Fruit fly (Drosophila melanogaster) whole organism, embryonic: ENCODE measurements around the gene CG10211.

Experiments
- Awh ChIP-seq: fragments of 200-800 bp; sonication (Bioruptor generic); IDR thresholded peaks from 2 replicates; pipeline ENCODE4, ENCODE4 v1.3.6; 2022; ENCODE audit warnings: missing biosample characterization, missing genetic modification characterization
- Bteb2 ChIP-seq: fragments of 200-800 bp; sonication (Bioruptor generic); optimal IDR thresholded peaks from 2 replicates; lab custom pipeline; 2016; ENCODE audit warnings: missing biosample characterization, missing genetic modification characterization
- CG10959 ChIP-seq: fragments of 200-800 bp; sonication (Bioruptor generic); IDR thresholded peaks from 2 replicates; pipeline ENCODE4 v1.3.6; 2022; ENCODE audit warnings: missing biosample characterization, missing genetic modification characterization
- CG12071 ChIP-seq: fragments of 200-800 bp; sonication (Bioruptor generic); optimal IDR thresholded peaks from 3 replicates; lab custom pipeline; 2018; ENCODE audit warnings: missing biosample characterization, mild to moderate bottlenecking, missing genetic modification characterization
- CG12391 ChIP-seq: fragments of 200-800 bp; sonication (Bioruptor generic); optimal IDR thresholded peaks from 3 replicates; lab custom pipeline; 2018; ENCODE audit warnings: missing biosample characterization, mild to moderate bottlenecking, missing genetic modification characterization, moderate library complexity
- CG12744 ChIP-seq: fragments of 200-800 bp; sonication (Bioruptor generic); optimal IDR thresholded peaks from 2 replicates; lab custom pipeline; 2016; ENCODE audit warnings: missing biosample characterization, missing genetic modification characterization
- CG12769 ChIP-seq: fragments of 200-800 bp; sonication (Bioruptor generic); optimal IDR thresholded peaks from 2 replicates; lab custom pipeline; 2019; ENCODE audit warnings: missing biosample characterization, mild to moderate bottlenecking, missing genetic modification characterization, moderate library complexity
- CG13123 ChIP-seq: fragments of 200-800 bp; sonication (Bioruptor generic); optimal IDR thresholded peaks from 2 replicates; lab custom pipeline; 2016; ENCODE audit warnings: missing biosample characterization, missing genetic modification characterization
- CG13624 ChIP-seq: fragments of 200-800 bp; sonication (Bioruptor generic); optimal IDR thresholded peaks from 2 replicates; lab custom pipeline; 2016; ENCODE audit warnings: missing biosample characterization, missing genetic modification characterization
- CG15269 ChIP-seq: fragments of 200-800 bp; sonication (Bioruptor generic); optimal IDR thresholded peaks from 2 replicates; lab custom pipeline; 2018; ENCODE audit warnings: missing biosample characterization, mild to moderate bottlenecking, missing genetic modification characterization, moderate library complexity
- CG15514 ChIP-seq: fragments of 200-800 bp; sonication (Bioruptor generic); optimal IDR thresholded peaks from 3 replicates; lab custom pipeline; 2017; ENCODE audit warnings: missing biosample characterization, missing genetic modification characterization, mild to moderate bottlenecking, moderate library complexity, missing genetic modification reagents
- CG18476 ChIP-seq: fragments of 200-800 bp; sonication (Bioruptor generic); optimal IDR thresholded peaks from 2 replicates; lab custom pipeline; 2016; ENCODE audit warnings: missing biosample characterization, mild to moderate bottlenecking, missing genetic modification characterization
- CG2129 ChIP-seq: fragments of 200-800 bp; sonication (Bioruptor generic); IDR thresholded peaks from 2 replicates; pipeline ENCODE4 v1.3.6; 2022; ENCODE audit warnings: missing biosample characterization, missing genetic modification characterization; ENCODE audit not compliant: partially characterized antibody
- CG2875 ChIP-seq: fragments of 200-800 bp; sonication (Bioruptor generic); optimal IDR thresholded peaks from 2 replicates; lab custom pipeline; 2017; ENCODE audit warnings: missing biosample characterization, mild to moderate bottlenecking, missing genetic modification characterization, missing genetic modification reagents
- CG2889 ChIP-seq: fragments of 200-800 bp; sonication (Bioruptor generic); IDR thresholded peaks from 3 replicates; pipeline ENCODE4 v1.3.6; 2022; ENCODE audit warnings: missing biosample characterization, missing genetic modification characterization
- CG31388 ChIP-seq: fragments of 200-800 bp; sonication (Bioruptor generic); optimal IDR thresholded peaks from 2 replicates; lab custom pipeline; 2016; ENCODE audit warnings: missing biosample characterization, missing genetic modification characterization
- CG3163 ChIP-seq: fragments of 200-800 bp; sonication (Bioruptor generic); optimal IDR thresholded peaks from 3 replicates; lab custom pipeline; 2016; ENCODE audit warnings: missing biosample characterization, missing genetic modification characterization
- CG34376 ChIP-seq: fragments of 200-800 bp; sonication (Bioruptor generic); optimal IDR thresholded peaks from 2 replicates; lab custom pipeline; 2018; ENCODE audit warnings: missing biosample characterization, mild to moderate bottlenecking, missing genetic modification characterization
- CG42726 ChIP-seq: fragments of 200-800 bp; sonication (Bioruptor generic); IDR thresholded peaks from 2 replicates; pipeline ENCODE4 v1.3.6; 2022; ENCODE audit warnings: missing biosample characterization, missing genetic modification characterization; ENCODE audit not compliant: partially characterized antibody
- CG6813 ChIP-seq: fragments of 200-800 bp; sonication (Bioruptor generic); optimal IDR thresholded peaks from 2 replicates; lab custom pipeline; 2017; ENCODE audit warnings: missing biosample characterization, missing genetic modification characterization, mild to moderate bottlenecking, moderate library complexity, missing genetic modification reagents
- CG7786 ChIP-seq: fragments of 200-800 bp; sonication (Bioruptor generic); optimal IDR thresholded peaks from 2 replicates; lab custom pipeline; 2016; ENCODE audit warnings: missing biosample characterization, missing genetic modification characterization
- CG7839 ChIP-seq: fragments of 200-800 bp; sonication (Bioruptor generic); optimal IDR thresholded peaks from 3 replicates; lab custom pipeline; 2018; ENCODE audit warnings: missing biosample characterization, mild to moderate bottlenecking, missing genetic modification characterization, moderate library complexity
- Camta ChIP-seq: fragments of 200-800 bp; sonication (Bioruptor generic); optimal IDR thresholded peaks from 2 replicates; lab custom pipeline; 2016; ENCODE audit warnings: missing biosample characterization, missing genetic modification characterization
- CoRest ChIP-seq: fragments of 200-800 bp; sonication (Bioruptor generic); optimal IDR thresholded peaks from 3 replicates; lab custom pipeline; 2018; ENCODE audit warnings: missing biosample characterization, mild to moderate bottlenecking, missing genetic modification characterization, moderate library complexity
- Dbx ChIP-seq: fragments of 200-800 bp; sonication (Bioruptor generic); IDR thresholded peaks from 3 replicates; pipeline ENCODE4 v1.3.6; 2022; ENCODE audit warnings: missing biosample characterization, missing genetic modification characterization
- Drgx ChIP-seq: fragments of 200-800 bp; sonication (Bioruptor generic); IDR thresholded peaks from 2 replicates; pipeline ENCODE4 v1.3.6; 2022; ENCODE audit warnings: missing biosample characterization, missing genetic modification characterization
- Elba2 ChIP-seq: fragments of 200-800 bp; sonication (Bioruptor generic); optimal IDR thresholded peaks from 3 replicates; lab custom pipeline; 2016; ENCODE audit warnings: missing biosample characterization, missing genetic modification characterization
- Ets65A ChIP-seq: fragments of 200-800 bp; sonication (Bioruptor generic); peaks from one replicate; lab custom pipeline; 2016; ENCODE audit warnings: missing biosample characterization, missing genetic modification characterization
- Hey ChIP-seq: fragments of 200-800 bp; sonication (Bioruptor generic); optimal IDR thresholded peaks from 3 replicates; lab custom pipeline; 2018; ENCODE audit warnings: missing biosample characterization, mild to moderate bottlenecking, missing genetic modification characterization
- Hr78 ChIP-seq, 2 experiments: fragments of 200-800 bp in 1 of 2; fragments of >200 bp in 1 of 2; sonication (Bioruptor generic) in 1 of 2; optimal IDR thresholded peaks; 2 replicates each; lab custom pipeline; 2017 to 2019; ENCODE audit warnings: missing biosample characterization in 2 of 2, missing genetic modification characterization in 2 of 2, mild to moderate bottlenecking in 1 of 2, moderate library complexity in 1 of 2
- MTF-1 ChIP-seq: fragments of 200-800 bp; sonication (Bioruptor generic); optimal IDR thresholded peaks from 2 replicates; lab custom pipeline; 2018; ENCODE audit warnings: missing biosample characterization, mild to moderate bottlenecking, missing genetic modification characterization, borderline replicate concordance
- Nf-YC ChIP-seq: fragments of 200-800 bp; optimal IDR thresholded peaks from 3 replicates; lab custom pipeline; 2019; ENCODE audit warnings: missing biosample characterization, mild to moderate bottlenecking, missing genetic modification characterization, moderate library complexity
- Oli ChIP-seq: fragments of 200-800 bp; sonication (Bioruptor generic); optimal IDR thresholded peaks from 2 replicates; lab custom pipeline; 2018; ENCODE audit warnings: missing biosample characterization, mild to moderate bottlenecking, missing genetic modification characterization, moderate library complexity
- abd-A ChIP-seq: fragments of 200-800 bp; sonication (Bioruptor generic); optimal IDR thresholded peaks from 3 replicates; lab custom pipeline; 2019; ENCODE audit warnings: missing biosample characterization, mild to moderate bottlenecking, missing genetic modification characterization, moderate library complexity
- ase ChIP-seq: fragments of 200-800 bp; sonication (Bioruptor generic); IDR thresholded peaks from 3 replicates; pipeline ENCODE4 v1.3.6; 2022; ENCODE audit warnings: missing biosample characterization, missing genetic modification characterization
- bbx ChIP-seq: fragments of 200-800 bp; sonication (Bioruptor generic); IDR thresholded peaks from 2 replicates; pipeline ENCODE4 v1.3.6; 2022; ENCODE audit warnings: missing biosample characterization, missing genetic modification characterization; ENCODE audit not compliant: partially characterized antibody
- chn ChIP-seq: fragments of 200-800 bp; sonication (Bioruptor generic); optimal IDR thresholded peaks from 2 replicates; lab custom pipeline; 2016; ENCODE audit warnings: missing biosample characterization, missing genetic modification characterization
- dmrt11E ChIP-seq: fragments of 200-800 bp; sonication (Bioruptor generic); optimal IDR thresholded peaks from 3 replicates; lab custom pipeline; 2018; ENCODE audit warnings: missing biosample characterization, mild to moderate bottlenecking, missing genetic modification characterization, moderate library complexity
- exex ChIP-seq: fragments of 200-800 bp; sonication (Bioruptor generic); optimal IDR thresholded peaks from 4 replicates; lab custom pipeline; 2018; ENCODE audit warnings: missing biosample characterization, mild to moderate bottlenecking, missing genetic modification characterization, moderate library complexity
- gcm ChIP-seq: fragments of 200-800 bp; sonication (Bioruptor generic); optimal IDR thresholded peaks from 2 replicates; lab custom pipeline; 2019; ENCODE audit warnings: missing biosample characterization, mild to moderate bottlenecking, missing genetic modification characterization, moderate library complexity
- lab ChIP-seq: fragments of 200-800 bp; sonication (Bioruptor generic); optimal IDR thresholded peaks from 3 replicates; lab custom pipeline; 2017; ENCODE audit warnings: missing biosample characterization, missing genetic modification characterization, mild to moderate bottlenecking, moderate library complexity, missing genetic modification reagents
- mam ChIP-seq: fragments of 200-800 bp; sonication (Bioruptor generic); optimal IDR thresholded peaks from 3 replicates; lab custom pipeline; 2016; ENCODE audit warnings: missing biosample characterization, missing genetic modification characterization
- scrt ChIP-seq: fragments of 200-800 bp; sonication (Bioruptor generic); optimal IDR thresholded peaks from 2 replicates; lab custom pipeline; 2018; ENCODE audit warnings: missing biosample characterization, mild to moderate bottlenecking, missing genetic modification characterization, moderate library complexity
- slbo ChIP-seq: fragments of 200-800 bp; sonication (Bioruptor generic); IDR thresholded peaks from 2 replicates; pipeline ENCODE4 v1.3.6; 2022; ENCODE audit warnings: missing biosample characterization, missing genetic modification characterization
- slou ChIP-seq: fragments of 200-800 bp; sonication (Bioruptor generic); optimal IDR thresholded peaks from 3 replicates; lab custom pipeline; 2016; ENCODE audit warnings: missing biosample characterization, missing genetic modification characterization
- ttk ChIP-seq: fragments of 200-800 bp; sonication (Bioruptor generic); IDR thresholded peaks from 2 replicates; pipeline ENCODE4 v2.1.2; 2022; ENCODE audit warnings: missing biosample characterization, missing genetic modification characterization
- tx ChIP-seq: fragments of 200-800 bp; sonication (Bioruptor generic); optimal IDR thresholded peaks from 2 replicates; lab custom pipeline; 2016; ENCODE audit warnings: missing biosample characterization, missing genetic modification characterization
- unpg ChIP-seq: fragments of 200-800 bp; sonication (Bioruptor generic); optimal IDR thresholded peaks from 3 replicates; lab custom pipeline; 2018; ENCODE audit warnings: missing biosample characterization, mild to moderate bottlenecking, missing genetic modification characterization, moderate library complexity
- wdn ChIP-seq: fragments of 200-800 bp; sonication (Bioruptor generic); IDR thresholded peaks from 2 replicates; pipeline ENCODE4 v1.3.6; 2022; ENCODE audit warnings: missing biosample characterization, missing genetic modification characterization

CG10211 gene

dm6 chr2L:18557965-18558537, 40.8 kb downstream of the CG10211 start (continued):
- TF ChIP-seq dmrt11E, result peak; percentile 21
- TF ChIP-seq Hey, result no peak
- TF ChIP-seq tx, result peak; percentile 31
- peak; percentile 61; the same call in 1 of the 3 replicates for TF ChIP-seq CG2889 (GFP tag; lab: Robert Waterston, UW)
- TF ChIP-seq abd-A (tag; lab: Kevin White, UChicago), result no peak
- no peak for TF ChIP-seq CG7786 (GFP tag; lab: Kevin White, UChicago)
- TF ChIP-seq ase (GFP tag; lab: Robert Waterston, UW), result peak; percentile 73; the same call in 2 of the 3 replicates
- peak; percentile 81 for TF ChIP-seq unpg (GFP tag; lab: Kevin White, UChicago)
- TF ChIP-seq bbx, result no peak
- peak; percentile 84 for TF ChIP-seq Drgx (GFP tag; lab: Robert Waterston, UW)
- peak; percentile 82 for TF ChIP-seq CG15269
- peak; percentile 81 for TF ChIP-seq CG12391 (tag; lab: Kevin White, UChicago)
- peak; percentile 18 for TF ChIP-seq Camta (GFP tag; lab: Kevin White, UChicago)
- peak; percentile 30 for TF ChIP-seq CG13123
- TF ChIP-seq MTF-1 (GFP tag; lab: Kevin White, UChicago), result no peak
- no peak for TF ChIP-seq chn (GFP tag; lab: Kevin White, UChicago)
- TF ChIP-seq CG13624 (GFP tag; lab: Kevin White, UChicago), result no peak
- peak; percentile 43 for TF ChIP-seq CG31388
- peak; percentile 62 for TF ChIP-seq CG15514 (GFP tag; lab: Kevin White, UChicago)
- TF ChIP-seq CoRest (tag; lab: Kevin White, UChicago), result peak; percentile 72
- TF ChIP-seq ttk (GFP tag; lab: Robert Waterston, UW), result peak; percentile 84; the same call in 1 of the 2 replicates
- 0 out of 2 replicates have a peak, but pooled peaks have one; percentile 48 for TF ChIP-seq CG10959 (GFP tag; lab: Robert Waterston, UW)
- TF ChIP-seq wdn (GFP tag; lab: Robert Waterston, UW), result peak; percentile 56
- peak; percentile 12 for TF ChIP-seq CG12071 (GFP tag; lab: Kevin White, UChicago)
- peak in 1 of 2 experiments; percentile 59 for TF ChIP-seq Hr78 (GFP tag; optimal IDR thresholded peaks at IDR 0.05; lab: Kevin White, UChicago)
- no peak for TF ChIP-seq CG12744 (GFP tag; lab: Kevin White, UChicago)
- TF ChIP-seq scrt (GFP tag; lab: Kevin White, UChicago), result peak; percentile 64
- TF ChIP-seq slou (GFP tag; lab: Kevin White, UChicago), result peak; percentile 42
- no peak for TF ChIP-seq Ets65A (GFP tag; lab: Kevin White, UChicago)
- peak; percentile 57 for TF ChIP-seq CG18476 (GFP tag; lab: Kevin White, UChicago)
- peak; percentile 74 for TF ChIP-seq Awh
- peak; percentile 64 for TF ChIP-seq CG12769
- peak; percentile 57 for TF ChIP-seq CG6813 (GFP tag; lab: Kevin White, UChicago)
- no peak for TF ChIP-seq CG34376
- peak; percentile 19 for TF ChIP-seq Bteb2 (GFP tag; lab: Kevin White, UChicago)
- peak; percentile 28 for TF ChIP-seq CG2875 (GFP tag; lab: Kevin White, UChicago)
- TF ChIP-seq slbo (GFP tag; lab: Robert Waterston, UW), result peak; percentile 87
- TF ChIP-seq exex, result peak; percentile 37
- peak; percentile 48 for TF ChIP-seq Nf-YC (tag; lab: Kevin White, UChicago)
- TF ChIP-seq Dbx (GFP tag; lab: Robert Waterston, UW), result peak; percentile 92
- peak; percentile 78 for TF ChIP-seq Oli (tag; lab: Kevin White, UChicago)
- TF ChIP-seq mam (GFP tag; lab: Kevin White, UChicago), result peak; percentile 47
- TF ChIP-seq CG42726, result no peak
- peak; percentile 84 for TF ChIP-seq CG7839 (tag; lab: Kevin White, UChicago)
- peak; percentile 36 for TF ChIP-seq gcm
- TF ChIP-seq Elba2 (GFP tag; lab: Kevin White, UChicago), result no peak
- no peak for TF ChIP-seq CG2129 (GFP tag; lab: Robert Waterston, UW)
- TF ChIP-seq lab, result peak; percentile 90
- peak; percentile 4 for TF ChIP-seq CG3163 (GFP tag; lab: Kevin White, UChicago)
